Worm (Caenorhabditis elegans) whole organism, late embryonic: ENCODE data around the gene set-30.
A peak's percentile ranks its signal among the peaks of the same experiment; 100 is the strongest.

Experiments
- C08G9.2 ChIP-seq: sonication (generic microtip); optimal IDR thresholded peaks from 2 replicates; lab custom pipeline; 2016; ENCODE audit warnings: mild to moderate bottlenecking, missing genetic modification characterization, moderate library complexity, missing compliant biosample characterization
- C38D4.7 ChIP-seq: fragments of 200-800 bp; sonication (Bioruptor generic); optimal IDR thresholded peaks from 2 replicates; lab custom pipeline; 2018; ENCODE audit warnings: mild to moderate bottlenecking, missing genetic modification characterization, moderate library complexity, missing compliant biosample characterization
- K02D7.2 ChIP-seq: sonication (generic microtip); optimal IDR thresholded peaks from 2 replicates; lab custom pipeline; 2017; ENCODE audit warnings: mild to moderate bottlenecking, missing genetic modification characterization, missing compliant biosample characterization
- T23F11.4 ChIP-seq: fragments of 200-800 bp; sonication (Bioruptor generic); optimal IDR thresholded peaks from 2 replicates; lab custom pipeline; 2018; ENCODE audit warnings: mild to moderate bottlenecking, missing genetic modification characterization, missing compliant biosample characterization
- Y22D7AL.16 ChIP-seq: sonication (generic microtip); optimal IDR thresholded peaks from 2 replicates; lab custom pipeline; 2016; ENCODE audit warnings: missing genetic modification characterization, missing compliant biosample characterization
- ahr-1 ChIP-seq: sonication (generic microtip); optimal IDR thresholded peaks from 2 replicates; lab custom pipeline; 2016; ENCODE audit warnings: missing genetic modification characterization, missing compliant biosample characterization
- ama-1 ChIP-seq: fragments of 150-350 bp; optimal IDR thresholded peaks from 2 replicates; lab custom pipeline; 2014
- ceh-18 ChIP-seq: sonication (generic microtip); optimal IDR thresholded peaks from 2 replicates; lab custom pipeline; 2016; ENCODE audit warnings: missing genetic modification characterization, missing compliant biosample characterization
- ceh-19 ChIP-seq: fragments of 200-800 bp; sonication (Bioruptor generic); optimal IDR thresholded peaks from 2 replicates; lab custom pipeline; 2018; ENCODE audit warnings: mild to moderate bottlenecking, missing genetic modification characterization, missing compliant biosample characterization
- ceh-2 ChIP-seq: sonication (generic microtip); optimal IDR thresholded peaks from 2 replicates; lab custom pipeline; 2016; ENCODE audit warnings: missing genotype, missing genetic modification characterization, missing compliant biosample characterization
- ceh-34 ChIP-seq: sonication (generic microtip); optimal IDR thresholded peaks from 2 replicates; lab custom pipeline; 2016; ENCODE audit warnings: mild to moderate bottlenecking, missing genetic modification characterization, missing compliant biosample characterization
- ceh-48 ChIP-seq: sonication (generic microtip); optimal IDR thresholded peaks from 2 replicates; lab custom pipeline; 2016; ENCODE audit warnings: missing genetic modification characterization, inconsistent platforms, missing compliant biosample characterization
- ceh-6 ChIP-seq: fragments of 200-800 bp; sonication (Bioruptor generic); optimal IDR thresholded peaks from 2 replicates; lab custom pipeline; 2018; ENCODE audit warnings: mild to moderate bottlenecking, missing genetic modification characterization, missing compliant biosample characterization
- ceh-9 ChIP-seq: sonication (generic microtip); optimal IDR thresholded peaks from 2 replicates; lab custom pipeline; 2016; ENCODE audit warnings: mild to moderate bottlenecking, missing genetic modification characterization, inconsistent platforms, missing compliant biosample characterization
- che-1 ChIP-seq: sonication (generic microtip); optimal IDR thresholded peaks from 2 replicates; lab custom pipeline; 2016; ENCODE audit warnings: mild to moderate bottlenecking, missing genetic modification characterization, missing compliant biosample characterization
- dmd-4 ChIP-seq: sonication (generic microtip); optimal IDR thresholded peaks from 2 replicates; lab custom pipeline; 2016; ENCODE audit warnings: borderline replicate concordance, missing genetic modification characterization, missing compliant biosample characterization
- dve-1 ChIP-seq: sonication (generic microtip); optimal IDR thresholded peaks from 2 replicates; lab custom pipeline; 2017; ENCODE audit warnings: antibody characterized with exemption, mild to moderate bottlenecking, missing genetic modification characterization, missing compliant biosample characterization
- elt-4 ChIP-seq: sonication (generic microtip); optimal IDR thresholded peaks from 2 replicates; lab custom pipeline; 2016; ENCODE audit warnings: missing genetic modification characterization, missing compliant biosample characterization
- eyg-1 ChIP-seq: sonication (generic microtip); optimal IDR thresholded peaks from 2 replicates; lab custom pipeline; 2016; ENCODE audit warnings: missing genotype, missing genetic modification characterization, missing compliant biosample characterization
- fkh-10 ChIP-seq: fragments of 150-350 bp; optimal IDR thresholded peaks from 2 replicates; lab custom pipeline; 2014; ENCODE audit warnings: missing biosample characterization, missing genetic modification reagents, missing genetic modification characterization
- hlh-13 ChIP-seq: fragments of 200-800 bp; sonication (Bioruptor generic); optimal IDR thresholded peaks from 2 replicates; lab custom pipeline; 2018; ENCODE audit warnings: mild to moderate bottlenecking, missing genetic modification characterization, missing compliant biosample characterization
- hlh-15 ChIP-seq: sonication (generic microtip); optimal IDR thresholded peaks from 2 replicates; lab custom pipeline; 2016; ENCODE audit warnings: missing genetic modification characterization, missing compliant biosample characterization
- hlh-6 ChIP-seq: sonication (generic microtip); optimal IDR thresholded peaks from 2 replicates; lab custom pipeline; 2016; ENCODE audit warnings: missing genotype, missing genetic modification characterization, missing compliant biosample characterization
- lim-6 ChIP-seq: sonication (generic microtip); optimal IDR thresholded peaks from 2 replicates; lab custom pipeline; 2016; ENCODE audit warnings: missing genetic modification characterization, missing compliant biosample characterization
- madf-2 ChIP-seq: sonication (generic microtip); optimal IDR thresholded peaks from 2 replicates; lab custom pipeline; 2017; ENCODE audit warnings: missing genetic modification characterization, missing compliant biosample characterization
- nfya-1 ChIP-seq: sonication (generic microtip); optimal IDR thresholded peaks from 2 replicates; lab custom pipeline; 2017; ENCODE audit warnings: missing genetic modification characterization, mild to moderate bottlenecking, missing compliant biosample characterization, antibody characterized with exemption, moderate library complexity
- nhr-11 ChIP-seq: fragments of 150-350 bp; optimal IDR thresholded peaks from 2 replicates; lab custom pipeline; 2014; ENCODE audit warnings: missing biosample characterization, missing genetic modification characterization
- nhr-232 ChIP-seq: sonication (generic microtip); optimal IDR thresholded peaks from 2 replicates; lab custom pipeline; 2016; ENCODE audit warnings: missing genetic modification characterization, missing compliant biosample characterization
- npax-4 ChIP-seq: sonication (generic microtip); optimal IDR thresholded peaks from 2 replicates; lab custom pipeline; 2016; ENCODE audit warnings: missing genetic modification characterization, missing compliant biosample characterization
- pat-9 ChIP-seq: fragments of 200-800 bp; sonication (Bioruptor generic); optimal IDR thresholded peaks from 2 replicates; lab custom pipeline; 2018; ENCODE audit warnings: mild to moderate bottlenecking, missing genetic modification characterization, moderate library complexity, missing compliant biosample characterization
- pax-1 ChIP-seq: fragments of 150-350 bp; optimal IDR thresholded peaks from 2 replicates; lab custom pipeline; 2014; ENCODE audit warnings: missing biosample characterization, missing genetic modification characterization
- pqm-1 ChIP-seq: sonication (generic microtip); optimal IDR thresholded peaks from 2 replicates; lab custom pipeline; 2016; ENCODE audit warnings: missing genetic modification characterization, missing compliant biosample characterization
- ref-2 ChIP-seq: sonication (generic microtip); optimal IDR thresholded peaks from 2 replicates; lab custom pipeline; 2016; ENCODE audit warnings: missing genetic modification characterization, missing compliant biosample characterization
- rnt-1 ChIP-seq: sonication (generic microtip); optimal IDR thresholded peaks from 2 replicates; lab custom pipeline; 2016; ENCODE audit warnings: missing genetic modification characterization, missing compliant biosample characterization
- syd-9 ChIP-seq: sonication (generic microtip); optimal IDR thresholded peaks from 2 replicates; lab custom pipeline; 2016; ENCODE audit warnings: mild to moderate bottlenecking, missing genetic modification characterization, moderate library complexity, missing compliant biosample characterization
- tbx-2 ChIP-seq: sonication (generic microtip); optimal IDR thresholded peaks from 2 replicates; lab custom pipeline; 2016; ENCODE audit warnings: missing genetic modification characterization, missing compliant biosample characterization
- tbx-7 ChIP-seq: sonication (generic microtip); optimal IDR thresholded peaks from 2 replicates; lab custom pipeline; 2016; ENCODE audit warnings: missing genotype, missing genetic modification characterization, missing compliant biosample characterization
- unc-3 ChIP-seq, 2 experiments: fragments of 200-800 bp in 1 of 2; sonication (Bioruptor generic) in 1 of 2; sonication (generic microtip) in 1 of 2; conservative IDR thresholded peaks in 1 of 2; optimal IDR thresholded peaks in 1 of 2; 2 replicates each; pipeline versions ENCODE4 v1.3.6 to Lab custom; 2016 to 2022; ENCODE audit warnings: missing compliant biosample characterization in 2 of 2, missing genetic modification characterization in 2 of 2, missing genetic modification reagents in 1 of 2
- unc-42 ChIP-seq: sonication (generic microtip); optimal IDR thresholded peaks from 2 replicates; lab custom pipeline; 2016; ENCODE audit warnings: missing genotype, missing genetic modification characterization, missing compliant biosample characterization
- unc-55 ChIP-seq: sonication (generic microtip); optimal IDR thresholded peaks from 2 replicates; lab custom pipeline; 2017; ENCODE audit warnings: missing biosample characterization, missing genetic modification reagents, missing genetic modification characterization
- ztf-16 ChIP-seq: sonication (generic microtip); optimal IDR thresholded peaks from 2 replicates; lab custom pipeline; 2017; ENCODE audit warnings: missing genetic modification characterization, missing compliant biosample characterization

set-30 gene

DNA sequence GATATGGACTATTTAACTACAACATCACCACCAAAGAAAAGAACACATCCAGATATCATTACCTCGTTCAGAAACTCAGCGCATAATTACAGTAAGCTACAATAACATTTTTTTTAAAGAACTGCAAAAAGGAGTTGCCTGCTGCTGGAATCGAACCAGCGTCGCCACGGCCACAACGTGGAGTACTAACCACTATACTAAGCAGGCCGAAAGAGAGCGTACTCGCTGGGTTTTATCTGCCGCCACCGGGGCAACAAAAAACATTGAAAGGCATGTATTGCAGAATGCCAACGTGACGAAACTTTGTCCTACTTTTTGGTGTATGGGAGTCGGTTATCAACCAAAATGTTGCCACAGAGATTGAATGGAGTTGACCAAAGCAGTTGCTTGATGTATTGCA is 23.6 kb downstream of the set-30 start (continued):
- TF ChIP-seq lim-6 (tag; lab: Kevin White, UChicago) (no peak), ztf-16 (tag; lab: Kevin White, UChicago) (peak; percentile 21), ceh-48 (tag; lab: Kevin White, UChicago) (no peak), ceh-2 (tag; lab: Kevin White, UChicago) (peak; percentile 13), ceh-9 (no peak), ama-1 (lab: Kevin White, UChicago) (no peak), nhr-11 (tag; lab: Kevin White, UChicago) (no peak), npax-4 (tag; lab: Kevin White, UChicago) (no peak), syd-9 (no peak), unc-55 (GFP tag; lab: Kevin White, UChicago) (no peak), C08G9.2 (peak; percentile 4), hlh-13 (peak; percentile 15), T23F11.4 (GFP tag; lab: Kevin White, UChicago) (peak; percentile 12), dmd-4 (tag; lab: Kevin White, UChicago) (no peak), dve-1 (peak; percentile 27), Y22D7AL.16 (tag; lab: Kevin White, UChicago) (peak; percentile 44), nfya-1 (tag; lab: Kevin White, UChicago) (no peak), ceh-6 (peak; percentile 60), C38D4.7 (GFP tag; lab: Kevin White, UChicago) (peak; percentile 53), eyg-1 (tag; lab: Kevin White, UChicago) (no peak), ceh-18 (tag; lab: Kevin White, UChicago) (peak; percentile 52), hlh-15 (tag; lab: Kevin White, UChicago) (peak; percentile 40), fkh-10 (no peak), hlh-6 (tag; lab: Kevin White, UChicago) (peak; percentile 41), ref-2 (tag; lab: Kevin White, UChicago) (peak; percentile 36), tbx-2 (tag; lab: Kevin White, UChicago) (peak; percentile 45), rnt-1 (no peak)
- TF ChIP-seq, all 69 proteins: peak for 33

DNA sequence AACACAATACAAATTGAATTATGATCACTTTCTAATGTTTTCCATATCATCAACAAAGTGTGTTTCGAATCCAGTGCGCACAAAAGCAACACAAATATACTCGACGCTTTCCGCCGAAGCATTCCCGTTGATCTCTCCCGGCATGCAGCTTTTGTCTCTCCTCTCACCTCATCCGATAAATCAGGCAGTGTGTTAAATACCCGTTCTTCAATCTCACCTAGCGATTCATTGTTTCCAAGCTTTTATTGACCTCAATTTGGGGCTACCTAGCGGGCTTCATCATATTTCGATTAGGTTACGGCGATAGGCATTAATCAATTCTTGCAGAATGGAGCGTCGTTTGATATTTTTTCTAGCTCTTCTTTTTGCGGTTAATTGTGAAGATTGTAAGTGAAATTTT is 25.2 kb downstream of the set-30 start, which contains the start of gene ZC449.1:
Gene ZC449.1, plus strand, starts transcription at position 121 of the 400 bp plus-strand sequence.
- TF ChIP-seq ama-1 (lab: Kevin White, UChicago), result no peak
- no peak for TF ChIP-seq hlh-15 (tag; lab: Kevin White, UChicago)
- TF ChIP-seq hlh-6 (tag; lab: Kevin White, UChicago), result no peak
- no peak for TF ChIP-seq pax-1 (tag; lab: Kevin White, UChicago)
- no peak for TF ChIP-seq ceh-6
- TF ChIP-seq madf-2 (tag; lab: Kevin White, UChicago), result no peak
- TF ChIP-seq ceh-9, result no peak
- no peak for TF ChIP-seq ceh-2 (tag; lab: Kevin White, UChicago)
- no peak for TF ChIP-seq tbx-7 (tag; lab: Kevin White, UChicago)
- no peak for TF ChIP-seq K02D7.2 (tag; lab: Kevin White, UChicago)
- TF ChIP-seq ceh-19 (GFP tag; lab: Kevin White, UChicago), result no peak
- no peak for TF ChIP-seq C38D4.7 (GFP tag; lab: Kevin White, UChicago)
- TF ChIP-seq unc-3 (GFP tag; conservative IDR thresholded peaks at IDR 0.05; lab: Robert Waterston, UW), result no peak
- TF ChIP-seq unc-3 (tag; optimal IDR thresholded peaks at IDR 0.05; lab: Kevin White, UChicago), result no peak
- TF ChIP-seq rnt-1, result no peak
- no peak for TF ChIP-seq elt-4 (tag; lab: Kevin White, UChicago)

DNA sequence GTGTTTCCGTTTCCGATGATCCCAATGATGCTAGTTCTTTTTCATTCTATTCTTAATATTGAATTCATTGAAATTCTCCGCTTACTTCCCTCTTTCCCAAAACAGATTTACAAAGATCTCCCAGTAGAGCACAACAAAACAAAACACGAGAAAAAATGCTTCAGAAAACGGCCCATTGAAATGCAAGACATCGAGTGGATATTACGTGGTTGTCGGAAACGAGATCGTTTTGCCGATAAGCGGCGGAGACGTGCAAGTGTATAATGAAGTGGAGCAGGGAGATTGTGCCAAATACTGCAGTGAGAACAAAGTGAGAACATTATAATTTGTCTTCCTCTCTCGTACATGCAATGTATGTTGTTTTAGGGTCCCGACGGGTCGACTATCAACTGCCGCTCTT is 27.4 kb downstream of the set-30 start:
- TF ChIP-seq pat-9 (tag; lab: Kevin White, UChicago) (no peak), che-1 (tag; lab: Kevin White, UChicago) (no peak), nhr-232 (tag; lab: Kevin White, UChicago) (no peak), ceh-19 (GFP tag; lab: Kevin White, UChicago) (no peak), elt-4 (tag; lab: Kevin White, UChicago) (no peak), ahr-1 (tag; lab: Kevin White, UChicago) (no peak), ceh-9 (no peak), pqm-1 (tag; lab: Kevin White, UChicago) (no peak), ceh-34 (tag; lab: Kevin White, UChicago) (no peak), ama-1 (lab: Kevin White, UChicago) (no peak), unc-42 (tag; lab: Kevin White, UChicago) (no peak), tbx-2 (tag; lab: Kevin White, UChicago) (no peak)
